Fruit fly (Drosophila melanogaster) whole organism, embryonic: ENCODE data around the gene CG14229.

ENCODE experiments used
- B-H1 ChIP-seq: fragments of 200-800 bp; sonication (Bioruptor generic); IDR thresholded peaks from 3 replicates; pipeline ENCODE4 v1.3.6; 2022; ENCODE audit warnings: missing biosample characterization, missing genetic modification characterization
- Bgb ChIP-seq: fragments of 200-800 bp; sonication (Bioruptor generic); IDR thresholded peaks from 2 replicates; pipeline ENCODE4 v1.3.6; 2022; ENCODE audit warnings: missing biosample characterization, missing genetic modification characterization; ENCODE audit not compliant: partially characterized antibody
- CG12219 ChIP-seq: fragments of 200-800 bp; sonication (Bioruptor generic); optimal IDR thresholded peaks from 3 replicates; lab custom pipeline; 2018; ENCODE audit warnings: missing biosample characterization, mild to moderate bottlenecking, missing genetic modification characterization
- CG1603 ChIP-seq: fragments of 200-800 bp; sonication (Bioruptor generic); optimal IDR thresholded peaks from 2 replicates; lab custom pipeline; 2019; ENCODE audit warnings: missing biosample characterization, mild to moderate bottlenecking, missing genetic modification characterization, moderate library complexity
- CG16813 ChIP-seq: fragments of 200-800 bp; sonication (Bioruptor generic); IDR thresholded peaks from 3 replicates; pipeline ENCODE4 v1.3.6; 2022; ENCODE audit warnings: missing biosample characterization, missing genetic modification characterization; ENCODE audit not compliant: partially characterized antibody
- CG17568 ChIP-seq: fragments of 200-800 bp; sonication (Bioruptor generic); optimal IDR thresholded peaks from 2 replicates; lab custom pipeline; 2018; ENCODE audit warnings: missing biosample characterization, mild to moderate bottlenecking, missing genetic modification characterization, moderate library complexity
- CG18011 ChIP-seq: fragments of 200-800 bp; sonication (Bioruptor generic); optimal IDR thresholded peaks from 2 replicates; lab custom pipeline; 2017; ENCODE audit warnings: missing biosample characterization, missing genetic modification characterization, mild to moderate bottlenecking, moderate library complexity, missing genotype
- CG2120 ChIP-seq: fragments of 200-800 bp; sonication (Bioruptor generic); optimal IDR thresholded peaks from 3 replicates; lab custom pipeline; 2016; ENCODE audit warnings: missing biosample characterization, missing genetic modification characterization
- CG2875 ChIP-seq: fragments of 200-800 bp; sonication (Bioruptor generic); optimal IDR thresholded peaks from 2 replicates; lab custom pipeline; 2017; ENCODE audit warnings: missing biosample characterization, mild to moderate bottlenecking, missing genetic modification characterization, missing genetic modification reagents
- CG3407 ChIP-seq: fragments of 200-800 bp; sonication (Bioruptor generic); optimal IDR thresholded peaks from 2 replicates; lab custom pipeline; 2018; ENCODE audit warnings: missing biosample characterization, mild to moderate bottlenecking, missing genetic modification characterization
- CG34224 ChIP-seq: fragments of 200-800 bp; sonication (Bioruptor generic); IDR thresholded peaks from 3 replicates; pipeline ENCODE4 v1.3.6; 2022; ENCODE audit warnings: missing biosample characterization, missing genetic modification characterization; ENCODE audit not compliant: partially characterized antibody
- CG34376 ChIP-seq: fragments of 200-800 bp; sonication (Bioruptor generic); optimal IDR thresholded peaks from 2 replicates; lab custom pipeline; 2018; ENCODE audit warnings: missing biosample characterization, mild to moderate bottlenecking, missing genetic modification characterization
- CG5180 ChIP-seq: fragments of 200-800 bp; sonication (Bioruptor generic); optimal IDR thresholded peaks from 3 replicates; lab custom pipeline; 2017; ENCODE audit warnings: missing biosample characterization, missing genetic modification characterization, mild to moderate bottlenecking, moderate library complexity, missing genetic modification reagents
- CG6791 ChIP-seq: fragments of 200-800 bp; sonication (Bioruptor generic); IDR thresholded peaks from 3 replicates; pipeline ENCODE4 v1.3.6; 2022; ENCODE audit warnings: missing biosample characterization, missing genetic modification characterization; ENCODE audit not compliant: partially characterized antibody
- CG7963 ChIP-seq: fragments of 200-800 bp; sonication (Bioruptor generic); IDR thresholded peaks from 3 replicates; pipeline ENCODE4 v1.3.6; 2022; ENCODE audit warnings: missing biosample characterization, missing genetic modification characterization; ENCODE audit not compliant: partially characterized antibody
- CTCF ChIP-seq: fragments of 200-800 bp; sonication (Bioruptor generic); optimal IDR thresholded peaks from 2 replicates; lab custom pipeline; 2017; ENCODE audit warnings: missing biosample characterization, mild to moderate bottlenecking, missing genetic modification characterization, moderate library complexity
- D19B ChIP-seq: fragments of 200-800 bp; sonication (Bioruptor generic); optimal IDR thresholded peaks from 2 replicates; lab custom pipeline; 2017; ENCODE audit warnings: missing biosample characterization, mild to moderate bottlenecking, missing genetic modification characterization
- Eip74EF ChIP-seq, 2 experiments: fragments of 200-800 bp in 1 of 2; fragments of >200 bp in 1 of 2; sonication (Bioruptor generic) in 1 of 2; optimal IDR thresholded peaks; 2 replicates each; lab custom pipeline; 2017 to 2019; ENCODE audit warnings: missing biosample characterization in 2 of 2, missing genetic modification characterization in 2 of 2, mild to moderate bottlenecking in 1 of 2, moderate library complexity in 1 of 2
- GATAe ChIP-seq: fragments of 200-800 bp; sonication (Bioruptor generic); conservative IDR thresholded peaks from 2 replicates; pipeline ENCODE4 v1.3.6; 2022; ENCODE audit warnings: missing biosample characterization, missing genetic modification characterization
- HLH4C ChIP-seq: fragments of 200-800 bp; sonication (Bioruptor generic); IDR thresholded peaks from 3 replicates; pipeline ENCODE4 v1.3.6; 2022; ENCODE audit warnings: missing biosample characterization, missing genetic modification characterization; ENCODE audit not compliant: partially characterized antibody
- HLHmδ ChIP-seq: fragments of 200-800 bp; sonication (Bioruptor generic); optimal IDR thresholded peaks from 2 replicates; lab custom pipeline; 2018; ENCODE audit warnings: missing biosample characterization, mild to moderate bottlenecking, missing genetic modification characterization, moderate library complexity
- HmgD ChIP-seq: fragments of 200-800 bp; sonication (Bioruptor generic); optimal IDR thresholded peaks from 3 replicates; lab custom pipeline; 2016; ENCODE audit warnings: missing biosample characterization, missing genetic modification characterization
- Med ChIP-seq: fragments of 200-800 bp; sonication (Bioruptor generic); peaks from one replicate; lab custom pipeline; 2016; ENCODE audit warnings: missing biosample characterization, missing genetic modification characterization, mild to moderate bottlenecking, inconsistent platforms, moderate library complexity
- Myb ChIP-seq: fragments of 200-800 bp; sonication (Bioruptor generic); optimal IDR thresholded peaks from 2 replicates; lab custom pipeline; 2016; ENCODE audit warnings: missing biosample characterization, missing genetic modification characterization
- Neu2 ChIP-seq: fragments of 200-800 bp; sonication (Bioruptor generic); optimal IDR thresholded peaks from 3 replicates; lab custom pipeline; 2016; ENCODE audit warnings: missing biosample characterization, missing genetic modification characterization, borderline replicate concordance
- Pdp1 ChIP-seq, 2 experiments: fragments of 200-800 bp; sonication (Bioruptor generic); optimal IDR thresholded peaks; 3 replicates each; lab custom pipeline; 2016; ENCODE audit warnings: missing biosample characterization in 2 of 2, missing genetic modification characterization in 2 of 2, mild to moderate bottlenecking in 1 of 2, moderate library complexity in 1 of 2
- Ptx1 ChIP-seq: fragments of 200-800 bp; sonication (Bioruptor generic); IDR thresholded peaks from 2 replicates; pipeline ENCODE4 v1.3.6; 2022; ENCODE audit warnings: missing biosample characterization, missing genetic modification characterization
- Scr ChIP-seq: fragments of 200-800 bp; sonication (Bioruptor generic); IDR thresholded peaks from 2 replicates; pipeline ENCODE4 v1.3.6; 2022; ENCODE audit warnings: missing biosample characterization, missing genetic modification characterization; ENCODE audit not compliant: partially characterized antibody
- YL-1 ChIP-seq: fragments of 200-800 bp; sonication (Bioruptor generic); optimal IDR thresholded peaks from 3 replicates; lab custom pipeline; 2017; ENCODE audit warnings: missing biosample characterization, mild to moderate bottlenecking, missing genetic modification characterization
- ato ChIP-seq: fragments of 200-800 bp; sonication (Bioruptor generic); IDR thresholded peaks from 2 replicates; pipeline ENCODE4 v1.3.6; 2022; ENCODE audit warnings: missing biosample characterization, missing genetic modification characterization; ENCODE audit not compliant: partially characterized antibody
- bab2 ChIP-seq: fragments of 200-800 bp; sonication (Bioruptor generic); optimal IDR thresholded peaks from 2 replicates; lab custom pipeline; 2016; ENCODE audit warnings: missing biosample characterization, missing genetic modification characterization
- bbx ChIP-seq: fragments of 200-800 bp; sonication (Bioruptor generic); IDR thresholded peaks from 2 replicates; pipeline ENCODE4 v1.3.6; 2022; ENCODE audit warnings: missing biosample characterization, missing genetic modification characterization; ENCODE audit not compliant: partially characterized antibody
- dan ChIP-seq: fragments of 200-800 bp; sonication (Bioruptor generic); IDR thresholded peaks from 2 replicates; pipeline ENCODE4 v1.3.6; 2022; ENCODE audit warnings: missing biosample characterization, missing genetic modification characterization
- gce ChIP-seq: fragments of 200-800 bp; sonication (Bioruptor generic); IDR thresholded peaks from 3 replicates; pipeline ENCODE4 v1.3.6; 2022; ENCODE audit warnings: missing biosample characterization, missing genetic modification characterization
- hb ChIP-seq: fragments of 200-800 bp; sonication (Bioruptor generic); IDR thresholded peaks from 3 replicates; pipeline ENCODE4 v1.3.6; 2022; ENCODE audit warnings: missing biosample characterization, missing genetic modification characterization; ENCODE audit not compliant: partially characterized antibody
- inv ChIP-seq: fragments of 200-800 bp; sonication (Bioruptor generic); IDR thresholded peaks from 2 replicates; pipeline ENCODE4 v1.3.6; 2022; ENCODE audit warnings: missing biosample characterization, missing genetic modification characterization; ENCODE audit not compliant: partially characterized antibody
- mld ChIP-seq: fragments of 200-800 bp; sonication (Bioruptor generic); IDR thresholded peaks from 3 replicates; pipeline ENCODE4 v1.3.6; 2022; ENCODE audit warnings: missing biosample characterization, missing genetic modification characterization; ENCODE audit not compliant: partially characterized antibody
- nerfin-2 ChIP-seq: fragments of 200-800 bp; sonication (Bioruptor generic); IDR thresholded peaks from 2 replicates; pipeline ENCODE4 v1.3.6; 2022; ENCODE audit warnings: missing biosample characterization, missing genetic modification characterization; ENCODE audit not compliant: partially characterized antibody
- onecut ChIP-seq: fragments of 200-800 bp; sonication (Bioruptor generic); IDR thresholded peaks from 2 replicates; pipeline ENCODE4 v1.3.6; 2022; ENCODE audit warnings: missing biosample characterization, missing genetic modification characterization
- rib ChIP-seq: fragments of 200-800 bp; sonication (Bioruptor generic); IDR thresholded peaks from 2 replicates; pipeline ENCODE4 v1.3.6; 2022; ENCODE audit warnings: missing biosample characterization, missing genetic modification characterization
- ssp ChIP-seq: fragments of 200-800 bp; sonication (Bioruptor generic); IDR thresholded peaks from 2 replicates; pipeline ENCODE4 v1.3.6; 2022; ENCODE audit warnings: missing biosample characterization, missing genetic modification characterization
- tna ChIP-seq: fragments of 200-800 bp; sonication (Bioruptor generic); IDR thresholded peaks from 2 replicates; pipeline ENCODE4 v1.3.6; 2022; ENCODE audit warnings: missing biosample characterization, missing genetic modification characterization; ENCODE audit not compliant: partially characterized antibody
- tup ChIP-seq: fragments of 200-800 bp; sonication (Bioruptor generic); optimal IDR thresholded peaks from 2 replicates; lab custom pipeline; 2016; ENCODE audit warnings: missing biosample characterization, mild to moderate bottlenecking, missing genetic modification characterization, moderate library complexity
- tx ChIP-seq: fragments of 200-800 bp; sonication (Bioruptor generic); optimal IDR thresholded peaks from 2 replicates; lab custom pipeline; 2016; ENCODE audit warnings: missing biosample characterization, missing genetic modification characterization
- vnd ChIP-seq: fragments of 200-800 bp; sonication (Bioruptor generic); IDR thresholded peaks from 3 replicates; pipeline ENCODE4 v1.3.6; 2022; ENCODE audit warnings: missing biosample characterization, missing genetic modification characterization; ENCODE audit not compliant: partially characterized antibody
- z ChIP-seq: fragments of 200-800 bp; sonication (Bioruptor generic); IDR thresholded peaks from 3 replicates; pipeline ENCODE4 v1.3.6; 2022; ENCODE audit warnings: missing biosample characterization, missing genetic modification characterization

Gene CG14229

dm6 chrX:19679207-19679606, 15.8 kb downstream of the CG14229 start:
- TF ChIP-seq CG1603 (tag; lab: Kevin White, UChicago) (no peak), CG6791 (GFP tag; lab: Robert Waterston, UW) (peak; percentile 59; the same call in 1 of the 3 replicates), D19B (GFP tag; lab: Kevin White, UChicago) (peak; percentile 51), bbx (GFP tag; lab: Robert Waterston, UW) (0 out of 2 replicates have a peak, but pooled peaks have one; percentile 35), rib (GFP tag; lab: Robert Waterston, UW) (no peak), Scr (peak; percentile 45), bab2 (GFP tag; lab: Kevin White, UChicago) (no peak), HLH4C (GFP tag; lab: Robert Waterston, UW) (peak; percentile 64; the same call in 2 of the 3 replicates), Pdp1 (GFP tag; optimal IDR thresholded peaks at IDR 0.05; lab: Kevin White, UChicago) (peak in 1 of 2 experiments; percentile 9), hb (GFP tag; lab: Robert Waterston, UW) (peak; percentile 57; the same call in 1 of the 3 replicates), CG5180 (no peak), vnd (GFP tag; lab: Robert Waterston, UW) (0 out of 3 replicates have a peak, but pooled peaks have one; percentile 43), Bgb (peak; percentile 19; the same call in 1 of the 2 replicates), tna (peak; percentile 50; the same call in 1 of the 2 replicates), ato (GFP tag; lab: Robert Waterston, UW) (peak; percentile 16; the same call in 1 of the 2 replicates), HLHmδ (GFP tag; lab: Kevin White, UChicago) (no peak), nerfin-2 (GFP tag; lab: Robert Waterston, UW) (peak; percentile 33; the same call in 1 of the 2 replicates), CTCF (GFP tag; lab: Kevin White, UChicago) (peak; percentile 86), CG16813 (peak; percentile 61), CG7963 (GFP tag; lab: Robert Waterston, UW) (peak; percentile 13; the same call in 1 of the 3 replicates), ssp (GFP tag; lab: Robert Waterston, UW) (no peak), inv (peak; percentile 12; the same call in 1 of the 2 replicates), mld (GFP tag; lab: Robert Waterston, UW) (0 out of 3 replicates have a peak, but pooled peaks have one; percentile 17)

dm6 chrX:19675662-19676061, 19.4 kb downstream of the CG14229 start, which contains the start of gene et:
Gene et, minus strand, starts transcription at chrX:19675891.
- peak; percentile 26 for TF ChIP-seq Med (GFP tag; lab: Kevin White, UChicago)
- TF ChIP-seq CG34376 (GFP tag; lab: Kevin White, UChicago), result peak; percentile 1
- peak; percentile 58; the same call in 1 of the 3 replicates for TF ChIP-seq z (GFP tag; lab: Robert Waterston, UW)
- no peak for TF ChIP-seq Myb
- TF ChIP-seq, all 482 proteins: peak for 3

DNA sequence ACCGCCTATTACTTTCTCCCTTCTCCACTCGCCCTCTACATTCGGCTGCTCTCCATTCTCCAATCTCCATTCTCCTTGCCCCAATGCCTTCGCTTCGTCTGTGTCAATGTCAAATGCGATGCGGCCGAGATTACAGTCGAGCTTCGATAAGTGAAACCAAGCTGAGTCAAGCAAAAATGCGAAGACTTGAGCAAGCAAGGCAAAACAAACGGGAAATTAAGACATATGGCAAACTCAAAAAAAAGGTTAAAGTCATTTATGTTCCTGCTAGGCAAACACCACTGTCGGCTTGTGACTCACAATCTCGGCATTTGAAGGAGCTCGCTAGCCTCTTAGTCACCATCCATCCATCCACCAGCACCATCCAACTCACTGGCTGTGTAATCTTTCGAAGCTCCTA, 26.6 kb downstream of the CG14229 start:
- TF ChIP-seq Ptx1 (GFP tag; lab: Robert Waterston, UW), result peak; percentile 90
- peak; percentile 97 for TF ChIP-seq tup (GFP tag; lab: Kevin White, UChicago)
- peak; percentile 90 for TF ChIP-seq YL-1 (GFP tag; lab: Kevin White, UChicago)
- peak; percentile 98 for TF ChIP-seq CG2120 (GFP tag; lab: Kevin White, UChicago)
- peak; percentile 92 for TF ChIP-seq HmgD
- TF ChIP-seq CG17568 (GFP tag; lab: Kevin White, UChicago), result no peak
- TF ChIP-seq CG2875, result peak; percentile 96
- TF ChIP-seq tx (GFP tag; lab: Kevin White, UChicago), result peak; percentile 97
- TF ChIP-seq CG12219 (GFP tag; lab: Kevin White, UChicago), result peak; percentile 97
- TF ChIP-seq Neu2 (GFP tag; lab: Kevin White, UChicago), result peak; percentile 77
- TF ChIP-seq onecut (GFP tag; lab: Robert Waterston, UW), result peak; percentile 96
- TF ChIP-seq CG3407 (GFP tag; lab: Kevin White, UChicago), result peak; percentile 95
- peak; percentile 79 for TF ChIP-seq CG18011 (GFP tag; lab: Kevin White, UChicago)
- TF ChIP-seq gce, result peak; percentile 89
- no peak for TF ChIP-seq CG34224 (GFP tag; lab: Robert Waterston, UW)
- peak in 1 of 2 experiments; percentile 91 for TF ChIP-seq Eip74EF (GFP tag; optimal IDR thresholded peaks at IDR 0.05; lab: Kevin White, UChicago)
- TF ChIP-seq dan (GFP tag; lab: Robert Waterston, UW), result peak; percentile 91
- TF ChIP-seq GATAe (GFP tag; lab: Robert Waterston, UW), result peak; percentile 75
- TF ChIP-seq B-H1 (GFP tag; lab: Robert Waterston, UW), result peak; percentile 89
